Worm (Caenorhabditis elegans) whole organism, L1 larva: ENCODE data around the gene ZK470.14.

ENCODE experiments used
- C04F5.9 ChIP-seq: sonication (generic microtip); optimal IDR thresholded peaks from 2 replicates; lab custom pipeline; 2016; ENCODE audit warnings: missing genetic modification characterization, missing compliant biosample characterization
- Y116A8C.19 ChIP-seq: sonication (generic microtip); optimal IDR thresholded peaks from 2 replicates; lab custom pipeline; 2016; ENCODE audit warnings: missing compliant biosample characterization, missing genetic modification characterization, borderline replicate concordance
- aha-1 ChIP-seq: fragments of 150-350 bp; optimal IDR thresholded peaks from 2 replicates; lab custom pipeline; 2014; ENCODE audit warnings: missing biosample characterization, missing genetic modification characterization
- alr-1 ChIP-seq: fragments of 200-800 bp; sonication (Bioruptor generic); optimal IDR thresholded peaks from 2 replicates; lab custom pipeline; 2018; ENCODE audit warnings: borderline replicate concordance, mild to moderate bottlenecking, missing genetic modification characterization, missing compliant biosample characterization
- aly-2 ChIP-seq: fragments of 150-350 bp; optimal IDR thresholded peaks from 2 replicates; lab custom pipeline; 2014; ENCODE audit warnings: missing biosample characterization, missing genetic modification characterization
- ama-1 ChIP-seq: fragments of 150-350 bp; optimal IDR thresholded peaks from 2 replicates; lab custom pipeline; 2014
- blmp-1 ChIP-seq: fragments of 150-350 bp; optimal IDR thresholded peaks from 2 replicates; lab custom pipeline; 2014; ENCODE audit warnings: missing biosample characterization, missing genetic modification characterization
- ceh-63 ChIP-seq: fragments of 200-800 bp; sonication (Bioruptor generic); optimal IDR thresholded peaks from 2 replicates; lab custom pipeline; 2018; ENCODE audit warnings: mild to moderate bottlenecking, missing genetic modification characterization, missing compliant biosample characterization
- ceh-8 ChIP-seq: fragments of 200-800 bp; sonication (Bioruptor generic); optimal IDR thresholded peaks from 2 replicates; lab custom pipeline; 2018; ENCODE audit warnings: mild to moderate bottlenecking, missing genetic modification characterization, moderate library complexity, missing compliant biosample characterization
- ceh-90 ChIP-seq: sonication (generic microtip); optimal IDR thresholded peaks from 2 replicates; lab custom pipeline; 2016; ENCODE audit warnings: missing genetic modification characterization, missing compliant biosample characterization
- ces-1 ChIP-seq: fragments of 150-350 bp; optimal IDR thresholded peaks from 2 replicates; lab custom pipeline; 2014; ENCODE audit warnings: missing biosample characterization, missing genetic modification reagents, missing genetic modification characterization
- dpl-1 ChIP-seq, 3 experiments: fragments of 150-350 bp in 2 of 3; sonication (generic microtip) in 1 of 3; optimal IDR thresholded peaks; 2 replicates each; lab custom pipeline; 2014 to 2017; ENCODE audit warnings: missing biosample characterization in 3 of 3, missing genetic modification characterization in 3 of 3, missing genetic modification reagents in 3 of 3
- dsc-1 ChIP-seq: sonication (generic microtip); optimal IDR thresholded peaks from 2 replicates; lab custom pipeline; 2016; ENCODE audit warnings: mild to moderate bottlenecking, missing genetic modification characterization, missing compliant biosample characterization
- efl-1 ChIP-seq, 4 experiments: fragments of 150-350 bp; optimal IDR thresholded peaks in 3 of 4; peaks in 1 of 4; 1 replicate in 1 of 4; 2 replicates in 3 of 4; lab custom pipeline; 2014; ENCODE audit warnings: missing biosample characterization in 2 of 4, missing genetic modification characterization in 2 of 4, missing genetic modification reagents in 2 of 4
- efl-3 ChIP-seq: fragments of 200-800 bp; sonication (Bioruptor generic); optimal IDR thresholded peaks from 2 replicates; lab custom pipeline; 2018; ENCODE audit warnings: mild to moderate bottlenecking, missing genetic modification characterization, missing compliant biosample characterization
- egl-13 ChIP-seq: sonication (generic microtip); optimal IDR thresholded peaks from 2 replicates; lab custom pipeline; 2016; ENCODE audit warnings: missing genotype, missing genetic modification reagents, missing genetic modification characterization, missing compliant biosample characterization
- ets-5 ChIP-seq: fragments of 200-800 bp; sonication (Bioruptor generic); IDR thresholded peaks from 2 replicates; pipeline ENCODE4 v1.3.6; 2022; ENCODE audit warnings: missing genetic modification characterization, missing compliant biosample characterization
- fkh-10 ChIP-seq: sonication (generic microtip); optimal IDR thresholded peaks from 2 replicates; lab custom pipeline; 2017; ENCODE audit warnings: missing biosample characterization, missing genetic modification reagents, missing genetic modification characterization
- grh-1 ChIP-seq: fragments of 200-800 bp; sonication (Bioruptor generic); IDR thresholded peaks from 2 replicates; pipeline ENCODE4 v1.3.6; 2022; ENCODE audit warnings: missing genetic modification reagents, missing genetic modification characterization, missing compliant biosample characterization
- hlh-17 ChIP-seq: fragments of 200-800 bp; sonication (Bioruptor generic); optimal IDR thresholded peaks from 2 replicates; lab custom pipeline; 2018; ENCODE audit warnings: missing genetic modification characterization, mild to moderate bottlenecking, missing compliant biosample characterization, moderate library complexity, borderline replicate concordance
- isw-1 ChIP-seq: fragments of 200-800 bp; sonication (Bioruptor generic); IDR thresholded peaks from 2 replicates; pipeline ENCODE4 v1.3.6; 2022; ENCODE audit warnings: missing genetic modification characterization, missing compliant biosample characterization
- jun-1 ChIP-seq: fragments of 150-350 bp; optimal IDR thresholded peaks from 2 replicates; lab custom pipeline; 2014; ENCODE audit warnings: missing biosample characterization, missing genetic modification reagents, missing genetic modification characterization
- lin-13 ChIP-seq: fragments of 150-350 bp; optimal IDR thresholded peaks from 2 replicates; lab custom pipeline; 2014; ENCODE audit warnings: missing biosample characterization, missing genetic modification reagents, missing genetic modification characterization
- lin-14 ChIP-seq: fragments of 200-800 bp; sonication (Bioruptor generic); optimal IDR thresholded peaks from 2 replicates; lab custom pipeline; 2018; ENCODE audit warnings: mild to moderate bottlenecking, missing genetic modification characterization, moderate library complexity, missing compliant biosample characterization
- lin-15B ChIP-seq: fragments of 150-350 bp; sonication (generic microtip); optimal IDR thresholded peaks from 3 replicates; lab custom pipeline; 2014; ENCODE audit warnings: missing biosample characterization, missing genetic modification characterization
- lin-35 ChIP-seq, 2 experiments: fragments of 150-350 bp; optimal IDR thresholded peaks; 2 replicates each; lab custom pipeline; 2014; ENCODE audit warnings: missing biosample characterization in 2 of 2, missing genetic modification characterization in 2 of 2, missing genetic modification reagents in 2 of 2
- lir-3 ChIP-seq: sonication (generic microtip); optimal IDR thresholded peaks from 2 replicates; lab custom pipeline; 2016; ENCODE audit warnings: mild to moderate bottlenecking, missing genetic modification characterization, moderate library complexity, missing compliant biosample characterization; ENCODE audit not compliant: poor library complexity
- lsy-2 ChIP-seq, 2 experiments: fragments of 150-350 bp; optimal IDR thresholded peaks; 2 replicates each; lab custom pipeline; 2014; ENCODE audit warnings: missing biosample characterization in 2 of 2, missing genetic modification characterization in 2 of 2
- mef-2 ChIP-seq: fragments of 150-350 bp; optimal IDR thresholded peaks from 2 replicates; lab custom pipeline; 2014; ENCODE audit warnings: missing biosample characterization, missing genetic modification characterization
- mep-1 ChIP-seq: fragments of 150-350 bp; optimal IDR thresholded peaks from 2 replicates; lab custom pipeline; 2014; ENCODE audit warnings: missing biosample characterization, missing genetic modification characterization
- nhr-28 ChIP-seq: fragments of 150-350 bp; optimal IDR thresholded peaks from 2 replicates; lab custom pipeline; 2014; ENCODE audit warnings: missing biosample characterization, missing genetic modification characterization
- nhr-77 ChIP-seq: fragments of 150-350 bp; optimal IDR thresholded peaks from 2 replicates; lab custom pipeline; 2014; ENCODE audit warnings: missing biosample characterization, missing genetic modification characterization
- nhr-84 ChIP-seq: sonication (generic microtip); optimal IDR thresholded peaks from 2 replicates; lab custom pipeline; 2017; ENCODE audit warnings: missing biosample characterization, missing genetic modification characterization
- pqm-1 ChIP-seq: sonication (generic microtip); optimal IDR thresholded peaks from 3 replicates; lab custom pipeline; 2017; ENCODE audit warnings: missing biosample characterization, missing genetic modification characterization
- rnt-1 ChIP-seq: sonication (generic microtip); optimal IDR thresholded peaks from 2 replicates; lab custom pipeline; 2016; ENCODE audit warnings: mild to moderate bottlenecking, missing genetic modification characterization, moderate library complexity, missing compliant biosample characterization
- skn-1 ChIP-seq: fragments of 150-350 bp; optimal IDR thresholded peaks from 2 replicates; lab custom pipeline; 2014; ENCODE audit warnings: missing biosample characterization, missing genetic modification characterization
- snpc-4 ChIP-seq: fragments of 150-350 bp; optimal IDR thresholded peaks from 2 replicates; lab custom pipeline; 2014; ENCODE audit warnings: missing biosample characterization, missing genetic modification characterization
- tbx-2 ChIP-seq: sonication (generic microtip); optimal IDR thresholded peaks from 2 replicates; lab custom pipeline; 2016; ENCODE audit warnings: missing genetic modification characterization, missing compliant biosample characterization
- unc-130 ChIP-seq: fragments of 150-350 bp; optimal IDR thresholded peaks from 2 replicates; lab custom pipeline; 2017; ENCODE audit warnings: missing biosample characterization, missing genetic modification characterization, inconsistent platforms
- unc-30 ChIP-seq: sonication (generic microtip); optimal IDR thresholded peaks from 2 replicates; lab custom pipeline; 2017; ENCODE audit warnings: missing biosample characterization, missing genetic modification characterization
- unc-86 ChIP-seq: sonication (generic microtip); optimal IDR thresholded peaks from 2 replicates; lab custom pipeline; 2016; ENCODE audit warnings: missing genetic modification characterization, missing compliant biosample characterization
- unc-98 ChIP-seq: fragments of 200-800 bp; sonication (Bioruptor generic); IDR thresholded peaks from 2 replicates; pipeline ENCODE4 v1.3.6; 2022; ENCODE audit warnings: missing genetic modification characterization, missing compliant biosample characterization
- xbp-1 ChIP-seq: sonication (generic microtip); optimal IDR thresholded peaks from 2 replicates; lab custom pipeline; 2016; ENCODE audit warnings: missing genetic modification characterization, missing compliant biosample characterization
- zip-4 ChIP-seq: fragments of 200-800 bp; sonication (Bioruptor generic); optimal IDR thresholded peaks from 2 replicates; lab custom pipeline; 2018; ENCODE audit warnings: mild to moderate bottlenecking, missing genetic modification characterization, moderate library complexity, missing compliant biosample characterization
- ztf-11 ChIP-seq, 2 experiments: sonication (generic microtip); optimal IDR thresholded peaks; 2 replicates each; lab custom pipeline; 2016 to 2017; ENCODE audit warnings: missing genetic modification characterization in 2 of 2, missing biosample characterization in 1 of 2, missing compliant biosample characterization in 1 of 2
- ztf-4 ChIP-seq: fragments of 150-350 bp; optimal IDR thresholded peaks from 2 replicates; lab custom pipeline; 2014; ENCODE audit warnings: missing biosample characterization, missing genetic modification characterization

The ZK470.14 gene

DNA sequence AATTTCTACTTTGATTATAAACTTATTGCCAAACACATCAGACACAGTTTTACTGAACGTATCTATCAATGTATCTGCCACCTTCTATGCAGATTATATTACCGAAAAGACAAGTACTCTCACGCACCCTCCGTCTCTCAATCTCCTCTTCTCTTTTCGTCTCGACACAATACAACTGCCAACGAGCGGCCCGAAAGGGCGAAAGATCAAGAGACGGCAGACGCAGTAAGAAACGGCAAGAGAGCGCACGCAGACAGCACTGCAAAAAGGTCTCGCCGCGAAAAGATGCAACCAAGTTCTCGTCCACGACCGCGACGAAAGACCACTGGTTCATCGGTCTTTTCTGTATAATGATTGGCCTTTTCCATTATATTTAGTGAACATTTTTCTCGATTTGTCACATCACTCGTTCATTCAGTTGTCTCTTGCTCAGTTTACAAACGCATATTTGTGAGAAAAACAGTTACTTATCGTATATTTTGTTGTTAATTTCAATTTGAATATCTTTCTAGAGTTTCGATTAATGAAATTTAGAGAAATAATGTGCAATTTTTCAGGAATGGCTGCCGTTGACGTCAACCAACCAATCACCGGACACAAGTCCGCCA is 23.4 kb downstream of the ZK470.14 start, which contains the start of gene vha-12 (continued):
- no peak for TF ChIP-seq nhr-28 (tag; lab: Kevin White, UChicago)
- peak; percentile 77 to 88 for TF ChIP-seq lin-35 (GFP tag; optimal IDR thresholded peaks at IDR 0.05; lab: Kevin White, UChicago)
- TF ChIP-seq tbx-2 (tag; lab: Kevin White, UChicago), result peak; percentile 95
- peak; percentile 98 for TF ChIP-seq lin-14 (GFP tag; lab: Kevin White, UChicago)
- peak; percentile 80 for TF ChIP-seq blmp-1
- TF ChIP-seq ces-1 (GFP tag; lab: Kevin White, UChicago), result no peak
- TF ChIP-seq ets-5 (GFP tag; lab: Robert Waterston, UW), result no peak
- no peak for TF ChIP-seq unc-30
- TF ChIP-seq ztf-4 (tag; lab: Kevin White, UChicago), result peak; percentile 78
- TF ChIP-seq hlh-17 (GFP tag; lab: Kevin White, UChicago), result no peak
- TF ChIP-seq efl-1 (optimal IDR thresholded peaks at IDR 0.05; lab: Kevin White, UChicago), result peak; percentile 81 to 93
- peak; percentile 60 to 96 for TF ChIP-seq efl-1 (GFP tag; optimal IDR thresholded peaks at IDR 0.05 in 1 of 2; lab: Kevin White, UChicago)
- peak; percentile 87 to 90 for TF ChIP-seq lsy-2 (tag; optimal IDR thresholded peaks at IDR 0.05; lab: Kevin White, UChicago)
- TF ChIP-seq ceh-63, result no peak
- TF ChIP-seq ztf-11 (tag; optimal IDR thresholded peaks at IDR 0.05; lab: Kevin White, UChicago), result peak in 1 of 2 experiments; percentile 70
- TF ChIP-seq fkh-10, result peak; percentile 83
- peak; percentile 91 for TF ChIP-seq grh-1 (GFP tag; lab: Robert Waterston, UW)
- peak; percentile 59 for TF ChIP-seq lir-3 (tag; lab: Kevin White, UChicago)
- peak; percentile 77 for TF ChIP-seq dsc-1 (tag; lab: Kevin White, UChicago)
- TF ChIP-seq nhr-84, result no peak
- TF ChIP-seq C04F5.9 (tag; lab: Kevin White, UChicago), result peak; percentile 41
- TF ChIP-seq efl-3 (GFP tag; lab: Kevin White, UChicago), result no peak
- peak; percentile 89 for TF ChIP-seq nhr-77 (tag; lab: Kevin White, UChicago)
- TF ChIP-seq mef-2, result peak; percentile 71
- TF ChIP-seq xbp-1, result peak; percentile 94
- TF ChIP-seq zip-4 (GFP tag; lab: Kevin White, UChicago), result peak; percentile 48
- TF ChIP-seq ceh-90 (tag; lab: Kevin White, UChicago), result no peak
- TF ChIP-seq jun-1, result peak; percentile 88
- TF ChIP-seq snpc-4 (tag; lab: Kevin White, UChicago), result peak; percentile 68
- TF ChIP-seq lin-13 (GFP tag; lab: Kevin White, UChicago), result peak; percentile 78
- TF ChIP-seq aha-1 (tag; lab: Kevin White, UChicago), result no peak
- TF ChIP-seq isw-1 (GFP tag; lab: Robert Waterston, UW), result peak; percentile 90
- TF ChIP-seq aly-2 (tag; lab: Kevin White, UChicago), result peak; percentile 83
- TF ChIP-seq dpl-1 (GFP tag; optimal IDR thresholded peaks at IDR 0.05; lab: Kevin White, UChicago), result peak; percentile 63 to 74 (median 68)
- TF ChIP-seq rnt-1, result peak; percentile 94
- peak; percentile 51 for TF ChIP-seq lin-15B (tag; lab: Kevin White, UChicago)
- no peak for TF ChIP-seq unc-130 (tag; lab: Kevin White, UChicago)
- TF ChIP-seq Y116A8C.19 (tag; lab: Kevin White, UChicago), result no peak
- TF ChIP-seq egl-13 (tag; lab: Kevin White, UChicago), result peak; percentile 75
- TF ChIP-seq ama-1 (lab: Kevin White, UChicago), result peak; percentile 44
- peak; percentile 90 for TF ChIP-seq unc-86
- TF ChIP-seq alr-1 (tag; lab: Kevin White, UChicago), result no peak
- peak; percentile 86 for TF ChIP-seq mep-1 (tag; lab: Kevin White, UChicago)
- no peak for TF ChIP-seq pqm-1 (tag; lab: Kevin White, UChicago)
- TF ChIP-seq unc-98 (GFP tag; lab: Robert Waterston, UW), result no peak
- peak; percentile 87 for TF ChIP-seq skn-1
- TF ChIP-seq ceh-8 (GFP tag; lab: Kevin White, UChicago), result peak; percentile 14
